Fruit fly (Drosophila melanogaster): ENCODE results near the gene CG1368.

The CG1368 gene

dm6 chrX:14211250-14211944 is 36.8 kb downstream of the CG1368 start (continued):
- TF ChIP-seq lilli (GFP tag; optimal IDR thresholded peaks at IDR 0.05) (no peak), CG2678 (tag; optimal IDR thresholded peaks at IDR 0.05) (peak; percentile 9), Hr3 (GFP tag; optimal IDR thresholded peaks at IDR 0.05) (no peak), Dek (tag; optimal IDR thresholded peaks at IDR 0.05) (no peak), CG4854 (GFP tag; optimal IDR thresholded peaks at IDR 0.05) (no peak), dmrt11E (tag; optimal IDR thresholded peaks at IDR 0.05) (peak; percentile 11), Deaf1 (tag; optimal IDR thresholded peaks at IDR 0.05) (peak; percentile 76), abd-A (tag; optimal IDR thresholded peaks at IDR 0.05) (no peak), NfI (GFP tag; optimal IDR thresholded peaks at IDR 0.05) (no peak), CG4730 (GFP tag; IDR thresholded peaks at IDR 0.05) (no peak), pnt (GFP tag; optimal IDR thresholded peaks at IDR 0.05) (no peak), fd3F (GFP tag; optimal IDR thresholded peaks at IDR 0.05) (no peak), nom (GFP tag; optimal IDR thresholded peaks at IDR 0.05) (no peak), mam (GFP tag; optimal IDR thresholded peaks at IDR 0.05) (no peak), CG7745 (tag; optimal IDR thresholded peaks at IDR 0.05) (no peak), Abd-B (GFP tag; optimal IDR thresholded peaks at IDR 0.05) (no peak), Hr51 (GFP tag; optimal IDR thresholded peaks at IDR 0.05) (peak in 1 of 2 experiments; percentile 21), Oli (tag; optimal IDR thresholded peaks at IDR 0.05) (peak; percentile 25), chif (GFP tag; optimal IDR thresholded peaks at IDR 0.05) (no peak), ttk (GFP tag; IDR thresholded peaks at IDR 0.05) (no peak), usp (GFP tag; optimal IDR thresholded peaks at IDR 0.05) (no peak), so (GFP tag; IDR thresholded peaks at IDR 0.05) (0 out of 3 replicates have a peak, but pooled peaks have one; percentile 34), CG13624 (GFP tag; optimal IDR thresholded peaks at IDR 0.05) (no peak), CG3065 (GFP tag; optimal IDR thresholded peaks at IDR 0.05) (no peak), seq (GFP tag; IDR thresholded peaks at IDR 0.05) (no peak), CG10267 (tag; optimal IDR thresholded peaks at IDR 0.05) (no peak)

DNA sequence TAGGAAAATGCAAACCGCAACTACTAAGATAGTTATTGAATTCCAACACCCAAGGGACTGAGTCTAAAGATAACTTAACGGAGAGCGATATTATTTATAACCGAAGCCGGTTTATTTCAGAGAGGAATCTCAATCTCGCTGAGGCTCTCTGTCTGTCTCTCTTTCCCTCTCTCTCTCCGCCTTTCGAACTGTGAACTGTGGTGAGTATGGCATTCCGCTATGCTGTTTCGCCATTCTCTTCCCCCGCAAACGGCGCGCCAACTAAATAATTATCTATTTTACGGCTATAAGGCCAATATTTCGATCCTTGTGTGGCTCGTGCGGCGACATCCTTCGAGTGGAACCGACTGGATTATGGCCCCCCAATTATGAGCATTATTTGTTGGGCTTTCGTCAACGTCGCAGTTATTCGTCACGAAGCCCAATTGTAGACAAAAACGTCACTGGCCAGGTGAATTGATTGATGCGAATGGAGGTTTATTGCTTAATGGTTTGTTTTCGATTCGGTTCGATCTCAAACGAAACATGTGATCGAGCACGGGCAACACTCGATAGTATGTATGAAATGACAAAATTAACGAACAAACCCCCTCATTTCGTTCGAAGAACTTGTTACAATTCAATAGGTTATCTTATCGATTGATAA is 37.7 kb downstream of the CG1368 start:
- TF ChIP-seq chinmo (GFP tag; IDR thresholded peaks at IDR 0.05; ENCODE audit: partially characterized antibody) (peak; percentile 78; the same call in 2 of the 4 replicates), CG5953 (GFP tag; IDR thresholded peaks at IDR 0.05) (no peak), bbx (GFP tag; IDR thresholded peaks at IDR 0.05; ENCODE audit: partially characterized antibody) (0 out of 2 replicates have a peak, but pooled peaks have one; percentile 31), cg (GFP tag; optimal IDR thresholded peaks at IDR 0.05) (peak; percentile 4), CG13894 (tag; optimal IDR thresholded peaks at IDR 0.05) (peak; percentile 34), abd-A (tag; optimal IDR thresholded peaks at IDR 0.05) (peak; percentile 70), CG8290 (GFP tag; optimal IDR thresholded peaks at IDR 0.05) (no peak), CG8290 (tag; optimal IDR thresholded peaks at IDR 0.05) (peak in 1 of 2 experiments; percentile 13), CG32532 (GFP tag; IDR thresholded peaks at IDR 0.05) (peak; percentile 11; the same call in 1 of the 2 replicates), nerfin-1 (tag; optimal IDR thresholded peaks at IDR 0.05) (peak; percentile 62), gro (GFP tag; optimal IDR thresholded peaks at IDR 0.05) (no peak), CG5180 (GFP tag; optimal IDR thresholded peaks at IDR 0.05) (peak; percentile 92), unc-4 (GFP tag; IDR thresholded peaks at IDR 0.05; ENCODE audit: partially characterized antibody) (0 out of 2 replicates have a peak, but pooled peaks have one; percentile 19), crol (GFP tag; IDR thresholded peaks at IDR 0.05) (peak; percentile 86), CG17568 (GFP tag; optimal IDR thresholded peaks at IDR 0.05) (peak; percentile 4), CG6175 (GFP tag; IDR thresholded peaks at IDR 0.05) (no peak), grau (tag; optimal IDR thresholded peaks at IDR 0.05) (peak; percentile 33), Deaf1 (tag; optimal IDR thresholded peaks at IDR 0.05) (peak; percentile 46), lab (GFP tag; optimal IDR thresholded peaks at IDR 0.05) (peak; percentile 24), Meics (GFP tag; optimal IDR thresholded peaks at IDR 0.05) (peak; percentile 40), seq (GFP tag; IDR thresholded peaks at IDR 0.05) (no peak), Trl (optimal IDR thresholded peaks at IDR 0.05) (peak; percentile 85 to 94), Trl (GFP tag; optimal IDR thresholded peaks at IDR 0.05) (no peak), crp (GFP tag; optimal IDR thresholded peaks at IDR 0.05) (no peak), CG17328 (GFP tag; IDR thresholded peaks at IDR 0.05) (no peak)

Data from whole organism, embryonic.